Worm (Caenorhabditis elegans) whole organism, young adult: ENCODE results near the gene srh-214.

Source experiments
- aptf-3 ChIP-seq: fragments of 200-800 bp; sonication (Bioruptor generic); IDR thresholded peaks from 2 replicates; pipeline ENCODE4 v1.3.6; 2022; ENCODE audit warnings: missing genetic modification characterization, missing compliant biosample characterization
- athp-1 ChIP-seq: sonication (generic microtip); optimal IDR thresholded peaks from 2 replicates; lab custom pipeline; 2017; ENCODE audit warnings: mild to moderate bottlenecking, missing genetic modification characterization, missing compliant biosample characterization
- dpff-1 ChIP-seq: sonication (generic microtip); optimal IDR thresholded peaks from 2 replicates; lab custom pipeline; 2017; ENCODE audit warnings: mild to moderate bottlenecking, missing genetic modification characterization, missing compliant biosample characterization
- dpl-1 ChIP-seq: fragments of 150-350 bp; optimal IDR thresholded peaks from 2 replicates; lab custom pipeline; 2014; ENCODE audit warnings: missing biosample characterization, missing genetic modification reagents, missing genetic modification characterization
- nhr-27 ChIP-seq: fragments of 200-800 bp; sonication (Bioruptor generic); optimal IDR thresholded peaks from 2 replicates; lab custom pipeline; 2018; ENCODE audit warnings: mild to moderate bottlenecking, missing genetic modification characterization, moderate library complexity, missing compliant biosample characterization
- zfh-2 ChIP-seq: fragments of 200-800 bp; sonication (Bioruptor generic); conservative IDR thresholded peaks from 2 replicates; pipeline ENCODE4 v1.3.6; 2022; ENCODE audit warnings: missing genetic modification reagents, missing genetic modification characterization, missing compliant biosample characterization

DNA sequence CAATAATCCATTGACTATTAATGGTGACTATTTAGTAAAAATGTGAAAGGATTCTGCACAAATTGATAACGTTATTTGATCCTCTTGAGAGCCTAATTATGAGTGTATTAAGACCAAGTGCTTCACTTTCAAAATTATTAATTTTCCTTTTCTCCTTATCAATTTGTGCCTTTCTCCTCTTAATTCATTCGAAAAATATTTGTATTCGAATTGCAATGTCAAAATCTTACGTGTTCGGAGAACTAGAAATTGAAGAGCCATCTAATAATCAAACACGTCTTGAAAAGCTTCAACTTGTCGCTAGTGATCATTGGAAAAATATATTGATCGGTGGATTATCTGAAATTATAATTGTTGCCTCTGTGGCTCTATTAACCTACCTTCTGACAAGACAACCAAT is 18.9 kb upstream of the srh-214 start, which contains the start of the genes clec-36 and clec-26:
- TF ChIP-seq athp-1 (tag; lab: Kevin White, UChicago) (no peak), dpl-1 (no peak), nhr-27 (no peak), aptf-3 (GFP tag; lab: Robert Waterston, UW) (no peak), dpff-1 (tag; lab: Kevin White, UChicago) (no peak), zfh-2 (GFP tag; lab: Robert Waterston, UW) (no peak)
